Worm (Caenorhabditis elegans) whole organism, early embryonic: ENCODE data around the gene gtbp-1.

Experiments used
- B0310.2 ChIP-seq: sonication (generic microtip); optimal IDR thresholded peaks from 2 replicates; lab custom pipeline; 2016; ENCODE audit warnings: mild to moderate bottlenecking, missing genetic modification characterization, missing compliant biosample characterization
- aly-1 ChIP-seq: sonication (generic microtip); optimal IDR thresholded peaks from 2 replicates; lab custom pipeline; 2016; ENCODE audit warnings: missing genetic modification characterization, missing compliant biosample characterization
- ama-1 ChIP-seq: fragments of 150-350 bp; optimal IDR thresholded peaks from 2 replicates; lab custom pipeline; 2014
- ceh-13 ChIP-seq: fragments of 200-800 bp; sonication (Bioruptor generic); optimal IDR thresholded peaks from 2 replicates; lab custom pipeline; 2018; ENCODE audit warnings: mild to moderate bottlenecking, missing genetic modification characterization, missing compliant biosample characterization
- ets-7 ChIP-seq: sonication (generic microtip); optimal IDR thresholded peaks from 2 replicates; lab custom pipeline; 2016; ENCODE audit warnings: missing genotype, missing genetic modification characterization, missing compliant biosample characterization
- hmbx-1 ChIP-seq: sonication (generic microtip); optimal IDR thresholded peaks from 2 replicates; lab custom pipeline; 2016; ENCODE audit warnings: mild to moderate bottlenecking, missing genetic modification characterization, missing compliant biosample characterization
- hmg-4 ChIP-seq: fragments of 200-800 bp; sonication (Bioruptor generic); optimal IDR thresholded peaks from 2 replicates; lab custom pipeline; 2018; ENCODE audit warnings: mild to moderate bottlenecking, missing genetic modification characterization, missing compliant biosample characterization
- pes-1 ChIP-seq: fragments of 200-800 bp; sonication (Bioruptor generic); IDR thresholded peaks from 2 replicates; pipeline ENCODE4 v1.3.6; 2022; ENCODE audit warnings: missing genetic modification reagents, missing genetic modification characterization, missing compliant biosample characterization

ce11 chrIV:10155475-10155874 is 26.7 kb upstream of the gtbp-1 start, which contains the start of gene ttr-54:
- TF ChIP-seq ama-1 (lab: Kevin White, UChicago): no peak
- no peak for TF ChIP-seq hmbx-1
- no peak for TF ChIP-seq hmg-4
- no peak for TF ChIP-seq pes-1 (GFP tag; lab: Robert Waterston, UW)
- TF ChIP-seq ets-7 (tag; lab: Kevin White, UChicago): no peak
- no peak for TF ChIP-seq aly-1
- no peak for TF ChIP-seq B0310.2 (tag; lab: Kevin White, UChicago)
- TF ChIP-seq ceh-13 (GFP tag; lab: Kevin White, UChicago): no peak
